Fruit fly (Drosophila melanogaster) whole organism, pupa: ENCODE results near the gene CG32487.

Source experiments
- CG12605 ChIP-seq: fragments of 200-800 bp; sonication (Bioruptor generic); IDR thresholded peaks from 2 replicates; pipeline ENCODE4 v1.3.6; 2022; ENCODE audit warnings: missing biosample characterization, missing genetic modification characterization
- CG32121 ChIP-seq: fragments of 200-800 bp; sonication (Bioruptor generic); IDR thresholded peaks from 2 replicates; pipeline ENCODE4 v1.3.6; 2022; ENCODE audit warnings: missing biosample characterization, missing genetic modification characterization
- CG4496 ChIP-seq: fragments of 200-800 bp; sonication (Bioruptor generic); IDR thresholded peaks from 3 replicates; pipeline ENCODE4 v1.3.6; 2022; ENCODE audit warnings: missing biosample characterization, missing genetic modification characterization
- CG8159 ChIP-seq: fragments of 200-800 bp; sonication (Bioruptor generic); optimal IDR thresholded peaks from 3 replicates; lab custom pipeline; 2018; ENCODE audit warnings: missing biosample characterization, mild to moderate bottlenecking, missing genetic modification characterization, moderate library complexity
- CG8301 ChIP-seq: fragments of 200-800 bp; sonication (Bioruptor generic); optimal IDR thresholded peaks from 2 replicates; lab custom pipeline; 2018; ENCODE audit warnings: missing biosample characterization, mild to moderate bottlenecking, missing genetic modification characterization
- EcR ChIP-seq: fragments of 200-800 bp; sonication (Bioruptor generic); optimal IDR thresholded peaks from 3 replicates; lab custom pipeline; 2019; ENCODE audit warnings: missing biosample characterization, missing genetic modification characterization, mild to moderate bottlenecking, moderate library complexity, missing genetic modification reagents
- Pif1B ChIP-seq: fragments of 200-800 bp; sonication (Bioruptor generic); optimal IDR thresholded peaks from 3 replicates; lab custom pipeline; 2016; ENCODE audit warnings: missing biosample characterization, missing genetic modification characterization

- TF ChIP-seq CG32121 (GFP tag; lab: Robert Waterston, UW) (peak; percentile 64; the same call in 1 of the 2 replicates), CG4496 (GFP tag; lab: Robert Waterston, UW) (peak; percentile 59; the same call in 2 of the 3 replicates), CG8159 (peak; percentile 74), EcR (no peak), CG8301 (tag; lab: Kevin White, UChicago) (peak; percentile 89), Pif1B (GFP tag; lab: Kevin White, UChicago) (peak; percentile 77), CG12605 (GFP tag; lab: Robert Waterston, UW) (peak; percentile 50)
These were observed 18.9 kb upstream of the CG32487 start for dm6 chr3L:3035769-3036583.
